Fruit fly (Drosophila melanogaster): Measurements from ENCODE around the gene CG13392.

DNA sequence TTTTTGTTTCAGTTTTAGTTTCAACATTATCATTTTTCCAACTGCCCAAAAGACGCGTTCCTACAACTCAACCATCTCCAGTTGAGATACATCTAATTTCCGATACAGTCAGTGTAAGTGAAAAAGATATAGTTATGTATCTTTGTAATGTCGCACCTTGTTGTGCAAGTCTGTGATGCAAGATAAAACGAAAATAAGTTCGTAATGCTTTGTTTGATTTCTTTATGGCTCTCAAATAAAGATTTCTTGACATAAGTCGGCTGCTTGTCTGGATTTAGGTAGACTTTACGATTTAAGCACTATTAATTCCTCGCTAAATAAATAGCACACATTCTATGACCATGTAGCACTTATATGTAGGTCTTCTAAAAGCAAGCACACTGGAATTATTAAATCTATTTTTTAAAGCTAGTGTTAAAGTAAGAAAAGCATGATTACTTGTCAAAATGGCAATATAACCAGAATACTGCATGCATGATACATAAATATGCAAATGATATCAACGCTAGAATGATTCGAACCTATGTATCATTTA lies 2.4 kb upstream of the CG13392 start:
- TF ChIP-seq CG32121 (GFP tag; IDR thresholded peaks at IDR 0.05) (no peak), EcR (GFP tag; optimal IDR thresholded peaks at IDR 0.05) (no peak), CG10348 (GFP tag; IDR thresholded peaks at IDR 0.05) (no peak), CG8159 (tag; optimal IDR thresholded peaks at IDR 0.05) (no peak), CG34367 (tag; optimal IDR thresholded peaks at IDR 0.05) (no peak), CG14655 (GFP tag; optimal IDR thresholded peaks at IDR 0.05) (no peak), CG17806 (tag; optimal IDR thresholded peaks at IDR 0.05) (no peak), gl (tag; optimal IDR thresholded peaks at IDR 0.05) (no peak), Ets98B (GFP tag; IDR thresholded peaks at IDR 0.05) (no peak), CG13204 (GFP tag; optimal IDR thresholded peaks at IDR 0.05) (no peak), CG8301 (tag; optimal IDR thresholded peaks at IDR 0.05) (no peak), CG12605 (GFP tag; IDR thresholded peaks at IDR 0.05) (no peak), Pif1B (GFP tag; optimal IDR thresholded peaks at IDR 0.05) (no peak), CG15710 (tag; optimal IDR thresholded peaks at IDR 0.05) (no peak)
